Worm (Caenorhabditis elegans) whole organism, L1 larva: Measurements from ENCODE around the gene srv-1.

Experiments used
- C34B4.2 ChIP-seq: sonication (generic microtip); optimal IDR thresholded peaks from 2 replicates; lab custom pipeline; 2017; ENCODE audit warnings: mild to moderate bottlenecking, missing genetic modification characterization, missing compliant biosample characterization
- Y116A8C.19 ChIP-seq: sonication (generic microtip); optimal IDR thresholded peaks from 2 replicates; lab custom pipeline; 2016; ENCODE audit warnings: missing compliant biosample characterization, missing genetic modification characterization, borderline replicate concordance
- aha-1 ChIP-seq: fragments of 150-350 bp; optimal IDR thresholded peaks from 2 replicates; lab custom pipeline; 2014; ENCODE audit warnings: missing biosample characterization, missing genetic modification characterization
- ceh-82 ChIP-seq, 3 experiments: fragments of 150-350 bp in 1 of 3; sonication (generic microtip) in 2 of 3; optimal IDR thresholded peaks; 2 replicates each; lab custom pipeline; 2014 to 2017; ENCODE audit warnings: missing biosample characterization in 3 of 3, missing genetic modification characterization in 3 of 3
- dsc-1 ChIP-seq: sonication (generic microtip); optimal IDR thresholded peaks from 2 replicates; lab custom pipeline; 2016; ENCODE audit warnings: mild to moderate bottlenecking, missing genetic modification characterization, missing compliant biosample characterization
- efl-3 ChIP-seq: fragments of 200-800 bp; sonication (Bioruptor generic); optimal IDR thresholded peaks from 2 replicates; lab custom pipeline; 2018; ENCODE audit warnings: mild to moderate bottlenecking, missing genetic modification characterization, missing compliant biosample characterization
- egl-27 ChIP-seq, 2 experiments: fragments of 150-350 bp in 1 of 2; sonication (generic microtip); optimal IDR thresholded peaks; 3 replicates each; lab custom pipeline; 2017 to 2018; ENCODE audit warnings: missing biosample characterization in 2 of 2, missing genetic modification characterization in 2 of 2, missing genetic modification reagents in 2 of 2
- elt-2 ChIP-seq: sonication (generic microtip); optimal IDR thresholded peaks from 2 replicates; lab custom pipeline; 2016; ENCODE audit warnings: missing genetic modification characterization, mild to moderate bottlenecking, inconsistent platforms, missing compliant biosample characterization, missing genetic modification reagents
- elt-3 ChIP-seq, 6 experiments: fragments of 150-350 bp in 1 of 6; sonication (generic microtip); optimal IDR thresholded peaks; 2 replicates each; lab custom pipeline; 2017 to 2018; ENCODE audit warnings: missing biosample characterization in 6 of 6, missing genetic modification characterization in 6 of 6, inconsistent platforms in 1 of 6
- ets-5 ChIP-seq: fragments of 200-800 bp; sonication (Bioruptor generic); IDR thresholded peaks from 2 replicates; pipeline ENCODE4 v1.3.6; 2022; ENCODE audit warnings: missing genetic modification characterization, missing compliant biosample characterization
- hlh-4 ChIP-seq: sonication (generic microtip); optimal IDR thresholded peaks from 2 replicates; lab custom pipeline; 2016; ENCODE audit warnings: mild to moderate bottlenecking, missing genetic modification characterization, missing compliant biosample characterization
- hpl-2 ChIP-seq: fragments of 150-350 bp; optimal IDR thresholded peaks from 2 replicates; lab custom pipeline; 2014; ENCODE audit warnings: missing biosample characterization, missing genetic modification reagents, missing genetic modification characterization
- isw-1 ChIP-seq: fragments of 200-800 bp; sonication (Bioruptor generic); IDR thresholded peaks from 2 replicates; pipeline ENCODE4 v1.3.6; 2022; ENCODE audit warnings: missing genetic modification characterization, missing compliant biosample characterization
- lin-14 ChIP-seq: fragments of 200-800 bp; sonication (Bioruptor generic); optimal IDR thresholded peaks from 2 replicates; lab custom pipeline; 2018; ENCODE audit warnings: mild to moderate bottlenecking, missing genetic modification characterization, moderate library complexity, missing compliant biosample characterization
- mef-2 ChIP-seq: fragments of 150-350 bp; optimal IDR thresholded peaks from 2 replicates; lab custom pipeline; 2014; ENCODE audit warnings: missing biosample characterization, missing genetic modification characterization
- mep-1 ChIP-seq: fragments of 150-350 bp; optimal IDR thresholded peaks from 2 replicates; lab custom pipeline; 2014; ENCODE audit warnings: missing biosample characterization, missing genetic modification characterization
- nhr-19 ChIP-seq: fragments of 200-800 bp; sonication (Bioruptor generic); conservative IDR thresholded peaks from 2 replicates; pipeline ENCODE4 v1.3.6; 2022; ENCODE audit warnings: missing genetic modification characterization, missing compliant biosample characterization
- nhr-20 ChIP-seq: sonication (generic microtip); optimal IDR thresholded peaks from 2 replicates; lab custom pipeline; 2016; ENCODE audit warnings: mild to moderate bottlenecking, missing genetic modification characterization, missing compliant biosample characterization
- nhr-71 ChIP-seq: sonication (generic microtip); optimal IDR thresholded peaks from 2 replicates; lab custom pipeline; 2016; ENCODE audit warnings: mild to moderate bottlenecking, missing genetic modification characterization, moderate library complexity, missing compliant biosample characterization
- nhr-90 ChIP-seq: sonication (generic microtip); optimal IDR thresholded peaks from 2 replicates; lab custom pipeline; 2016; ENCODE audit warnings: mild to moderate bottlenecking, missing genetic modification characterization, missing compliant biosample characterization; ENCODE audit not compliant: poor library complexity
- pax-3 ChIP-seq: fragments of 200-800 bp; sonication (Bioruptor generic); optimal IDR thresholded peaks from 2 replicates; lab custom pipeline; 2018; ENCODE audit warnings: mild to moderate bottlenecking, missing genetic modification characterization, moderate library complexity, missing compliant biosample characterization
- rnt-1 ChIP-seq: sonication (generic microtip); optimal IDR thresholded peaks from 2 replicates; lab custom pipeline; 2016; ENCODE audit warnings: mild to moderate bottlenecking, missing genetic modification characterization, moderate library complexity, missing compliant biosample characterization
- snu-23 ChIP-seq: sonication (generic microtip); optimal IDR thresholded peaks from 2 replicates; lab custom pipeline; 2016; ENCODE audit warnings: missing genetic modification characterization, missing compliant biosample characterization
- unc-62 ChIP-seq: fragments of 150-350 bp; optimal IDR thresholded peaks from 2 replicates; lab custom pipeline; 2014; ENCODE audit warnings: missing biosample characterization, missing genetic modification reagents, missing genetic modification characterization
- unc-98 ChIP-seq: fragments of 200-800 bp; sonication (Bioruptor generic); IDR thresholded peaks from 2 replicates; pipeline ENCODE4 v1.3.6; 2022; ENCODE audit warnings: missing genetic modification characterization, missing compliant biosample characterization
- zip-4 ChIP-seq: fragments of 200-800 bp; sonication (Bioruptor generic); optimal IDR thresholded peaks from 2 replicates; lab custom pipeline; 2018; ENCODE audit warnings: mild to moderate bottlenecking, missing genetic modification characterization, moderate library complexity, missing compliant biosample characterization
- ztf-11 ChIP-seq, 2 experiments: sonication (generic microtip); optimal IDR thresholded peaks; 2 replicates each; lab custom pipeline; 2016 to 2017; ENCODE audit warnings: missing genetic modification characterization in 2 of 2, missing biosample characterization in 1 of 2, missing compliant biosample characterization in 1 of 2

srv-1 gene

DNA sequence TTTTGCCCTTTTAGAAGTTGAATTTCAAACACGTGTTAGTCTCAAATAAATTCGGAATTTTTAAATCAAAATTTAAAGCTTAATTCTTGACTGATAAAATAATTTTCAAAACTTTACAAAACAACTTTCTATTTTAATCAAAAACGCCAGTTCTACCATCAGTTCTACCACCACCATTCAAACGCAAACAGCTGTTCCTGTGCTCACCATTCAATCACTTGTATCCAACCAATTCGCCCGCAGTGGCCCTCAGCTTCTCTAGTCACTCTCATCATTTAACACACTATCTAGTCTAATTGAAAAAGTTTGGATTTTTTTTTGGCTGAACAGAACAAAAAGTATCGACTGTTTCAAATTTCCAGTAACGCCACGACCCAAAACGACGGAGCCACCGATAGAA, 27.4 kb upstream of the srv-1 start:
- TF ChIP-seq egl-27 (tag; optimal IDR thresholded peaks at IDR 0.05; lab: Kevin White, UChicago) (no peak), nhr-90 (tag; lab: Kevin White, UChicago) (no peak), C34B4.2 (tag; lab: Kevin White, UChicago) (no peak), elt-2 (no peak), isw-1 (GFP tag; lab: Robert Waterston, UW) (no peak), Y116A8C.19 (no peak), dsc-1 (peak; percentile 28), rnt-1 (tag; lab: Kevin White, UChicago) (peak; percentile 25), lin-14 (GFP tag; lab: Kevin White, UChicago) (peak; percentile 12)

- TF ChIP-seq nhr-19 (GFP tag; lab: Robert Waterston, UW) (no peak), aha-1 (tag; lab: Kevin White, UChicago) (no peak)
Observed at ce11 chrIII:6826137-6826536, 24.0 kb upstream of the srv-1 start.

DNA sequence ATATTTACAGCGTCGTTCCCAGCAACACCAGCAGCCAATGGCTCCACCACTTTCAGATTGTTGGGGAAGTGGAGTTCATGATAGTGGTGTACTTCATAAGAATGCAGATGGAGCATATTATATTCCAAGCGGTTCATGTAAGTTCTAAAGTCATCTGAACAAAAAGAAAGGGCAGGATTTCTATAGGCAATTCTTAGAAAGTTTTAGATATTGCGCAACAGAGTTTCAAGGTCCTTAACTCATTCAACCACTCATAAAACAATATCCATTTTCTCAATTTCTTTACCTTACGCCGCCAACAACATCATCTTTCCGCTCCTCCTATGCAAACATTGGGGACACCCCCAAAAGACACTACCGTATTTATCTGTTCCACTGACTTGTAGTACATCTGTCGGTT, 18.9 kb upstream of the srv-1 start:
- TF ChIP-seq hpl-2 (GFP tag; lab: Kevin White, UChicago), result no peak
- TF ChIP-seq rnt-1 (tag; lab: Kevin White, UChicago), result no peak
- no peak for TF ChIP-seq mep-1 (tag; lab: Kevin White, UChicago)
- no peak for TF ChIP-seq ztf-11 (tag; optimal IDR thresholded peaks at IDR 0.05; lab: Kevin White, UChicago)
- no peak for TF ChIP-seq ceh-82 (tag; optimal IDR thresholded peaks at IDR 0.05; lab: Kevin White, UChicago)

DNA sequence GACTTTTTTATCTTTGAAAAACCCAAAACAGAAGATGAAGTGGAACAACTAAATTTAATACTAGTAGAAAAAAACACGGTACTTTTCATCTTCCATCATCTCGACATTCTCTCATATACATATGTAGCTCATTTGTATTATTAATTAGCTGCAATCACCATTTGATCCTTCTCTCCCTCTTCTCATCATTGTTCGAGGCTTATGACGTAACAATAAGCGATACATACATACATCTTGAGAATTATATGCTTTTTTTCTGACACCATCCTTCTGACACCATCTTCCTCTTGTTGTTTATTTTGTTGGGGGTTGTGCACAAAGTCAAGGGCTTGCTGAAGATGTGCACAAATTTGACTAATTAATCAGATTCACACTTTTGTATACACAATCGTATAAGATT, 12.9 kb upstream of the srv-1 start:
- TF ChIP-seq nhr-20 (tag; lab: Kevin White, UChicago) (no peak), elt-3 (tag; optimal IDR thresholded peaks at IDR 0.05; lab: Kevin White, UChicago) (no peak), nhr-71 (tag; lab: Kevin White, UChicago) (no peak), hlh-4 (no peak)

- TF ChIP-seq snu-23 (GFP tag; lab: Kevin White, UChicago) (no peak), mef-2 (tag; lab: Kevin White, UChicago) (no peak), elt-2 (no peak), efl-3 (GFP tag; lab: Kevin White, UChicago) (no peak), pax-3 (tag; lab: Kevin White, UChicago) (no peak)
Observed at ce11 chrIII:6839091-6839490, 11.1 kb upstream of the srv-1 start.

DNA sequence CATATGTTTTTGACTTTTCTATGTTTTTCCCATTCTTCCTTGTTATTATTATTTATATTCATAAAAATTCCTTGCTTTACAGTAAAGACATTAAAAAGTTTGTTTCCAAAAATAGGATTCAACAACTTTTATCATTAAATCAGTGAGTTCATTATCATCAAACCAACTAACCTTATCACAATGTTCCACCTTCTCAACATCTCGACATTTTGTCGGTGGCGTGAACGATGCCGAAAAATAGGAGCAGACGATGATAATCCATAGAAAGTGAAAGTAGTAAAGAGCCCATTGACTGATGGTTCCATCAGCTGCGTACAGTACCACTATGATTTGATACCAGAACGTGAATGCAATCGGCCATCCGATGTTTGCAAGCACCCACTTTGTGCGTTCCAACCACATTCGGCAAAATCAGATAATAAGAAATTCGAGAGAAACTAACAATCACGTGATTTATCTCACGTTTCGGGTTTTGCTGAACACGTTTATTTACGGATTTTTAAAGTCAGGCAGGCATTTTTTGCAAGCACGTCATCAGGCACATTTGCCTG, 1.5 kb upstream of the srv-1 start, which contains the start of gene dhhc-5:
TSS of gene dhhc-5 (minus strand) at position 406 of the 551 bp plus-strand sequence.
- TF ChIP-seq elt-2 (peak; percentile 68), isw-1 (GFP tag; lab: Robert Waterston, UW) (no peak)
- TF ChIP-seq, all 84 proteins: peak for 1

DNA sequence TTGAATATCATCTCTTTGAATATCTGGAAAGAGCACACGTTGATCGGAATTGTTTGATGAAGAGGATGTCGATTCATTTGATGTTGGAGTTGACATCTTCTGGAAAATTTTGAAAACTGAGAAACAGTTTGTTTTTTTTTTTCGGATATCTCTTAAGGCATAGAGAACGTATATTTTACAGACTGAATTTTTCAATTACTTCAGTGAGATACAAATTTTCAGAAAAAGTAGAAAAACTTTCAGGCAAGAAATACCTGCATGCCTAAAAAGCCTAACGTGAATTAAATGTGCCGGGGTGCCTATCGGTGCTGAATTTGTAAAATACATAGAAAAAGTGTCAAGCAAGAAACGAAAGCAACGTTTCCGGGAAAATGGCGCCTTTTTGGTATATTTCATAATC, 6.5 kb downstream of the srv-1 start, which contains the start of gene zak-1:
TSS of gene zak-1 (minus strand) at position 101 of the 400 bp plus-strand sequence.
- no peak for TF ChIP-seq unc-62 (GFP tag; lab: Kevin White, UChicago)
- TF ChIP-seq ets-5 (GFP tag; lab: Robert Waterston, UW), result no peak
- TF ChIP-seq zip-4 (GFP tag; lab: Kevin White, UChicago), result no peak
- TF ChIP-seq unc-98 (GFP tag; lab: Robert Waterston, UW), result no peak
- TF ChIP-seq rnt-1 (tag; lab: Kevin White, UChicago), result no peak
